Worm (Caenorhabditis elegans) whole organism, early embryonic: ENCODE measurements around the gene scl-10.

Experiments used
- B0310.2 ChIP-seq: sonication (generic microtip); optimal IDR thresholded peaks from 2 replicates; lab custom pipeline; 2016; ENCODE audit warnings: mild to moderate bottlenecking, missing genetic modification characterization, missing compliant biosample characterization
- F13C5.2 ChIP-seq: sonication (generic microtip); optimal IDR thresholded peaks from 2 replicates; lab custom pipeline; 2017; ENCODE audit warnings: mild to moderate bottlenecking, missing genetic modification characterization, inconsistent platforms, missing compliant biosample characterization
- aly-1 ChIP-seq: sonication (generic microtip); optimal IDR thresholded peaks from 2 replicates; lab custom pipeline; 2016; ENCODE audit warnings: missing genetic modification characterization, missing compliant biosample characterization
- ama-1 ChIP-seq: fragments of 150-350 bp; optimal IDR thresholded peaks from 2 replicates; lab custom pipeline; 2014
- ceh-13 ChIP-seq: fragments of 200-800 bp; sonication (Bioruptor generic); optimal IDR thresholded peaks from 2 replicates; lab custom pipeline; 2018; ENCODE audit warnings: mild to moderate bottlenecking, missing genetic modification characterization, missing compliant biosample characterization
- ceh-36 ChIP-seq: sonication (generic microtip); optimal IDR thresholded peaks from 2 replicates; lab custom pipeline; 2016; ENCODE audit warnings: missing genetic modification characterization, inconsistent platforms, missing compliant biosample characterization
- ets-7 ChIP-seq: sonication (generic microtip); optimal IDR thresholded peaks from 2 replicates; lab custom pipeline; 2016; ENCODE audit warnings: missing genotype, missing genetic modification characterization, missing compliant biosample characterization
- flt-1 ChIP-seq: fragments of 200-800 bp; sonication (Bioruptor generic); IDR thresholded peaks from 2 replicates; pipeline ENCODE4 v1.3.6; 2022; ENCODE audit warnings: missing genetic modification characterization, missing compliant biosample characterization
- hmbx-1 ChIP-seq: sonication (generic microtip); optimal IDR thresholded peaks from 2 replicates; lab custom pipeline; 2016; ENCODE audit warnings: mild to moderate bottlenecking, missing genetic modification characterization, missing compliant biosample characterization
- hmg-4 ChIP-seq: fragments of 200-800 bp; sonication (Bioruptor generic); optimal IDR thresholded peaks from 2 replicates; lab custom pipeline; 2018; ENCODE audit warnings: mild to moderate bottlenecking, missing genetic modification characterization, missing compliant biosample characterization
- hnd-1 ChIP-seq: sonication (generic microtip); optimal IDR thresholded peaks from 2 replicates; lab custom pipeline; 2016; ENCODE audit warnings: missing genetic modification characterization, missing compliant biosample characterization
- pes-1 ChIP-seq: fragments of 200-800 bp; sonication (Bioruptor generic); IDR thresholded peaks from 2 replicates; pipeline ENCODE4 v1.3.6; 2022; ENCODE audit warnings: missing genetic modification reagents, missing genetic modification characterization, missing compliant biosample characterization
- scrt-1 ChIP-seq: fragments of 200-800 bp; sonication (Bioruptor generic); IDR thresholded peaks from 2 replicates; pipeline ENCODE4 v1.3.6; 2022; ENCODE audit warnings: missing genetic modification characterization, missing compliant biosample characterization
- sea-1 ChIP-seq: fragments of 200-800 bp; sonication (Bioruptor generic); conservative IDR thresholded peaks from 2 replicates; pipeline ENCODE4 v1.3.6; 2022; ENCODE audit warnings: missing genetic modification characterization, missing compliant biosample characterization
- tbx-11 ChIP-seq: fragments of 200-800 bp; sonication (Bioruptor generic); IDR thresholded peaks from 2 replicates; pipeline ENCODE4 v1.3.6; 2022; ENCODE audit warnings: missing genetic modification characterization, missing compliant biosample characterization
- tbx-37 ChIP-seq: fragments of 200-800 bp; sonication (Bioruptor generic); conservative IDR thresholded peaks from 2 replicates; pipeline ENCODE4 v1.3.6; 2022; ENCODE audit warnings: missing genetic modification reagents, missing genetic modification characterization, missing compliant biosample characterization
- tra-4 ChIP-seq: sonication (generic microtip); optimal IDR thresholded peaks from 2 replicates; lab custom pipeline; 2017; ENCODE audit warnings: missing genetic modification characterization, missing compliant biosample characterization

scl-10 gene

DNA sequence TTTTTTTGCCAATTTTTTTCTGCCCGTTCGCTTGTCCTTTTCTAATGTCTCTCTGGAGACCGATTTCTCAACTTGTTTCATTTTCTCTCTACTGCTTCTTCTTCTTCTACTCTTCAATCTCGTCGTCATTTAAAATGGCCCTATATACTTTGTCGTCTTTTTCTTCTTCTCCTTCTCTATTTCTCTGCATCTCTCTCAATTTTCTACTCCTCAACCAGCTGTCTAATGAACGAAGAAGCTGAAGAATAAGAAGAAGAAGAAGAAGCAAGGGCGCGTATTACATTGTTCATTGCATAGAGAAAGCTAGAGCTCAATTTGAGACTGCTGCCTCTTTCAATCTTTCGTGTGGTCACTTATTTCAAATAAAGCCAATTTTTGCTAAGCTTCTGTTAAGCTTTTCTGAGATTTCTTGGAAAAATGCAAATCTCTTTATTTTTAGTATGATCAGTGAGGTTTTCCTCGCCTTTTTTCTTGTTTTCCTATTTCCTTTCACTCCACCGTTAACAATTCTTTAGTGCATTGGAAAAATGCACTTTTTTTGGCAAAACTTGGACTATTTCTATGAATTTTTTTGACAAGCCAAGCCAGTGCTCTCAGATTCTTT lies 32.4 kb upstream of the scl-10 start:
- TF ChIP-seq aly-1 (tag; lab: Kevin White, UChicago), result no peak
- TF ChIP-seq hnd-1 (tag; lab: Kevin White, UChicago), result no peak
- TF ChIP-seq tbx-37, result no peak
- TF ChIP-seq pes-1 (GFP tag; lab: Robert Waterston, UW), result no peak
- no peak for TF ChIP-seq ets-7 (tag; lab: Kevin White, UChicago)
- TF ChIP-seq flt-1, result no peak
- no peak for TF ChIP-seq sea-1 (GFP tag; lab: Robert Waterston, UW)
- TF ChIP-seq hmg-4 (GFP tag; lab: Kevin White, UChicago), result no peak
- no peak for TF ChIP-seq hmbx-1 (tag; lab: Kevin White, UChicago)
- no peak for TF ChIP-seq ama-1 (lab: Kevin White, UChicago)

DNA sequence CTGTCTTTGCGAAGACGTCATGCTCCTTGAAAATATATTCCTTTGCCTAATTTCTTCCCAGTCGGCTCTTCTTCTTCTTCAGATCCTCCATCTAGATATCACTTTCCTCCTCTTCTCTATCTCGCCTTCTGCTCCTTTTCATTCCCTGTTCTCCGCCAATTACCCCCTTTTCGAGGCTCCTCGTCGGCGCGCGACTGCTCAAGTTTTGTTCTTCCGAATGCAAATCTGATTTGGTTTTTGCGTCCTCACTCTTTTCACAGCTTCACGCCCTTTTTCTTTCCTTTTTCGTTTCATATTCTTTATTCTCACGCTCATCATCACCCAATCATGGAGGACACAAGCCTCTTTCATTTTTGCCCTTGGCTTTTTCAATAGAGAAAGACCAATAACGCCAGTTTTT lies 31.4 kb upstream of the scl-10 start:
- TF ChIP-seq tbx-37 (no peak), ama-1 (lab: Kevin White, UChicago) (no peak), scrt-1 (GFP tag; lab: Robert Waterston, UW) (no peak), ceh-13 (GFP tag; lab: Kevin White, UChicago) (no peak), hmg-4 (GFP tag; lab: Kevin White, UChicago) (no peak), F13C5.2 (tag; lab: Kevin White, UChicago) (no peak), sea-1 (GFP tag; lab: Robert Waterston, UW) (no peak), hmbx-1 (tag; lab: Kevin White, UChicago) (no peak), B0310.2 (tag; lab: Kevin White, UChicago) (no peak), flt-1 (no peak), tra-4 (tag; lab: Kevin White, UChicago) (no peak), ceh-36 (tag; lab: Kevin White, UChicago) (no peak), aly-1 (tag; lab: Kevin White, UChicago) (no peak), pes-1 (GFP tag; lab: Robert Waterston, UW) (no peak), ets-7 (tag; lab: Kevin White, UChicago) (no peak), tbx-11 (GFP tag; lab: Robert Waterston, UW) (no peak), hnd-1 (tag; lab: Kevin White, UChicago) (no peak)

DNA sequence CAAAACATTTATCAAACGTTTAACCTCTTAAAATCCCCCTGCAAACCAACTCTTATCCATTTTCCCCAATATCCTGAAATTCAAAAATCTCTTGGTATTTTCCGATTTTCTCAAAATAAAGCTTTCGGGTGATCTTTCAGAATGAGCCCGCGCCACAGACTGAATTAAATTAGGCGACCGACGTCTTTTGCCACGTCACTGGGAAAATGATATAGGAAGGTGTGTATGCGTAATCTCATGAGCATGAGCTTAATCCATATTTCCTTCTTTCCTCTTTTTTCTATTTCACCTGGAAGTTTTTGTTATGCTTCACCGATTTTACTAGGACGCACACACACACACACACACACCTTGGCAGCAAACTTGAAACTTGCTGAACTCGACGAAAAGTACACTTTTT lies 27.3 kb upstream of the scl-10 start:
- no peak for TF ChIP-seq hnd-1 (tag; lab: Kevin White, UChicago)
- no peak for TF ChIP-seq B0310.2 (tag; lab: Kevin White, UChicago)
- no peak for TF ChIP-seq ceh-36 (tag; lab: Kevin White, UChicago)
- TF ChIP-seq sea-1 (GFP tag; lab: Robert Waterston, UW), result no peak
- TF ChIP-seq hmbx-1 (tag; lab: Kevin White, UChicago), result no peak
- no peak for TF ChIP-seq ets-7 (tag; lab: Kevin White, UChicago)
- TF ChIP-seq scrt-1 (GFP tag; lab: Robert Waterston, UW), result no peak
- TF ChIP-seq ceh-13 (GFP tag; lab: Kevin White, UChicago), result no peak
- TF ChIP-seq ama-1 (lab: Kevin White, UChicago), result no peak
- TF ChIP-seq hmg-4 (GFP tag; lab: Kevin White, UChicago), result no peak
- TF ChIP-seq F13C5.2 (tag; lab: Kevin White, UChicago), result no peak
- TF ChIP-seq flt-1, result no peak
- no peak for TF ChIP-seq tbx-37
- no peak for TF ChIP-seq aly-1 (tag; lab: Kevin White, UChicago)
- no peak for TF ChIP-seq pes-1 (GFP tag; lab: Robert Waterston, UW)
- no peak for TF ChIP-seq tra-4 (tag; lab: Kevin White, UChicago)
- TF ChIP-seq tbx-11 (GFP tag; lab: Robert Waterston, UW), result no peak

DNA sequence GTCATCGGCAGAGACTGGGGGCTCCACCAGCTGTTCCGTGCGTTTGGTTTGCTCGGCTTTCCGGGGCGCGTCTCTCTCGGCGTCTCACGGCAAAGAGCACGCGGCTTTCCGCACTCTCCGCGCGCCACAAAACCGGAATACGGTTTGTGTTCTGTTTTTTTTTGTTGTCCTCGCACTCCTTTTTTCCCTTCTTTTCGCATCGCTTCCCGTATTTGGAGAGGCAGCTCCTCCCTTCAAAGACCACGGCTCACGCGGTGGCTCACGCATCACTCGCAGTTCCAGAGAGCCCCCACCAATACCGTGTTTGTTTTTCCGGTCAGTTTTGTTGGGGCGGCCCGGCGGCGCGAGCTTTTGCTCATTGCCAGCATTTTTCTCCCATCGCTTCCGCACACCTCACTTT lies 25.4 kb upstream of the scl-10 start:
- TF ChIP-seq ama-1 (lab: Kevin White, UChicago), result no peak
- TF ChIP-seq hmg-4 (GFP tag; lab: Kevin White, UChicago), result peak; percentile 16
- 0 out of 2 replicates have a peak, but pooled peaks have one; percentile 15 for TF ChIP-seq pes-1 (GFP tag; lab: Robert Waterston, UW)

DNA sequence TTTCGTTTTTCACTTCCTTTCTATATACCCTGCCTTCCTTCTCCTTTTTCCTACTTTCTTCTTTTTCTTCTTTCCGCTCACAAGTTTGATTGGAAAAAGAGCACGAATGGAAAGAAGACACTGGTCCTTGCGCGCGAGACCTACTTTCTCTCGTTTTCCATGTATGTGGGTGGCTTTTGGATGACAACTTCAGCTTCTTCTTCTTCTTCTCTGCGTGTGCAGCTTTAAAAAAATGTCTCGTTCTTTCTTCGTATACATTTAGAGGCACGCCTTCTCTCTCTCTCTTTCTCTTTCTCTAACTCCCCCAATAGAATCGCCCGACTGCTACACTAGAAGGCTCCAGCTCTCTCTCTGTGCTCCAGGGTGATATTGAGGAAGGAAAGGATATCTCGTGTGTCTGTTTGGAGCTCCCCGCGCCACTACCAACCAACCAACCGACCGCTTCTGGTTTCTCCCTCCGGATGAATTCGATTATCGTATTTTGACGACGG lies 22.4 kb upstream of the scl-10 start:
- no peak for TF ChIP-seq pes-1 (GFP tag; lab: Robert Waterston, UW)
- TF ChIP-seq ama-1 (lab: Kevin White, UChicago), result no peak
- TF ChIP-seq B0310.2 (tag; lab: Kevin White, UChicago), result no peak
- TF ChIP-seq hnd-1 (tag; lab: Kevin White, UChicago), result no peak
- no peak for TF ChIP-seq flt-1
- TF ChIP-seq sea-1 (GFP tag; lab: Robert Waterston, UW), result no peak
- TF ChIP-seq ceh-13 (GFP tag; lab: Kevin White, UChicago), result no peak
- no peak for TF ChIP-seq aly-1 (tag; lab: Kevin White, UChicago)
- TF ChIP-seq scrt-1 (GFP tag; lab: Robert Waterston, UW), result no peak
- TF ChIP-seq F13C5.2 (tag; lab: Kevin White, UChicago), result no peak
- TF ChIP-seq tbx-37, result no peak
- TF ChIP-seq tra-4 (tag; lab: Kevin White, UChicago), result no peak
- no peak for TF ChIP-seq hmbx-1 (tag; lab: Kevin White, UChicago)

DNA sequence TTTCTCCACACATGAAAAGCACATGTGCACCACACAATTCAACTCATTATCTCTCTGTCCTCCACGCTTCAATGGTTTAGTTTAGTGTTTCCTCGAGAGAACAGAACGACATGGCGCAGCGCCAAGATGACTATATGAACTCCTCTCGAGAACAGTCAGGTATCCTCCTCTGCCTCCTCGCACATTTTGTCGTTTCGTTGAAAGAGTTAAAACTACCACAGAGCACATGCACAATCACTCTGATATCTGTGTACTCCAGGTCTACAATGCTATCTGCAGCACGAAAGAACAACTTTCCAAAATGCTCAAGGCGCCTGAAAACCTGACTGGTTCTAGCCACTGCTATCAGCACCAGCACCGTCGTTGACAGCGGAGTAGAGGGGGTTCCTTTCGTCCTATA lies 21.5 kb upstream of the scl-10 start:
- no peak for TF ChIP-seq ceh-13 (GFP tag; lab: Kevin White, UChicago)
- no peak for TF ChIP-seq F13C5.2 (tag; lab: Kevin White, UChicago)
- TF ChIP-seq hnd-1 (tag; lab: Kevin White, UChicago), result no peak
- no peak for TF ChIP-seq tra-4 (tag; lab: Kevin White, UChicago)
- no peak for TF ChIP-seq ama-1 (lab: Kevin White, UChicago)
- no peak for TF ChIP-seq pes-1 (GFP tag; lab: Robert Waterston, UW)
- TF ChIP-seq tbx-37, result no peak
